Worm (Caenorhabditis elegans) whole organism, young adult: Measurements from ENCODE around the gene rilp-1.

Source experiments
- F23B12.7 ChIP-seq: sonication (generic microtip); optimal IDR thresholded peaks from 2 replicates; lab custom pipeline; 2017; ENCODE audit warnings: missing genetic modification characterization, mild to moderate bottlenecking, missing compliant biosample characterization, antibody characterized with exemption, moderate library complexity; ENCODE audit not compliant: insufficient read depth
- K12H6.12 ChIP-seq: fragments of 200-800 bp; sonication (Bioruptor generic); optimal IDR thresholded peaks from 2 replicates; lab custom pipeline; 2018; ENCODE audit warnings: mild to moderate bottlenecking, missing genetic modification characterization, missing compliant biosample characterization
- Y67H2A.10 ChIP-seq: fragments of 200-800 bp; sonication (Bioruptor generic); conservative IDR thresholded peaks from 2 replicates; pipeline ENCODE4 v1.3.6; 2022; ENCODE audit warnings: missing genetic modification reagents, missing genetic modification characterization, missing compliant biosample characterization
- aptf-2 ChIP-seq: fragments of 200-800 bp; sonication (Bioruptor generic); conservative IDR thresholded peaks from 2 replicates; pipeline ENCODE4 v1.3.6; 2022; ENCODE audit warnings: missing genetic modification reagents, missing genetic modification characterization, missing compliant biosample characterization
- attf-5 ChIP-seq: fragments of 200-800 bp; sonication (Bioruptor generic); optimal IDR thresholded peaks from 2 replicates; lab custom pipeline; 2018; ENCODE audit warnings: mild to moderate bottlenecking, missing genetic modification characterization, missing compliant biosample characterization
- dpl-1 ChIP-seq: fragments of 150-350 bp; optimal IDR thresholded peaks from 2 replicates; lab custom pipeline; 2014; ENCODE audit warnings: missing biosample characterization, missing genetic modification reagents, missing genetic modification characterization
- lir-1 ChIP-seq: fragments of 200-800 bp; sonication (Bioruptor generic); conservative IDR thresholded peaks from 2 replicates; pipeline ENCODE4 v1.3.6; 2022; ENCODE audit warnings: missing genetic modification reagents, missing genetic modification characterization, missing compliant biosample characterization
- rcor-1 ChIP-seq: fragments of 200-800 bp; sonication (Bioruptor generic); IDR thresholded peaks from 2 replicates; pipeline ENCODE4 v1.3.6; 2022; ENCODE audit warnings: missing genetic modification reagents, missing genetic modification characterization, missing compliant biosample characterization
- snpc-4 ChIP-seq, 5 experiments: fragments of 150-350 bp in 1 of 5; sonication (generic microtip) in 4 of 5; optimal IDR thresholded peaks; 2 replicates each; lab custom pipeline; 2014 to 2018; ENCODE audit warnings: missing genetic modification characterization in 5 of 5, missing biosample characterization in 3 of 5, antibody characterized with exemption in 2 of 5, mild to moderate bottlenecking in 2 of 5, missing compliant biosample characterization in 2 of 5, missing genotype in 2 of 5, moderate library complexity in 2 of 5, missing genetic modification reagents in 1 of 5
- unc-130 ChIP-seq: sonication (generic microtip); optimal IDR thresholded peaks from 2 replicates; lab custom pipeline; 2016; ENCODE audit warnings: missing genetic modification reagents, missing genetic modification characterization, missing compliant biosample characterization
- unc-62 ChIP-seq: fragments of 150-350 bp; optimal IDR thresholded peaks from 2 replicates; lab custom pipeline; 2014; ENCODE audit warnings: missing biosample characterization, missing genetic modification reagents, missing genetic modification characterization
- zim-3 ChIP-seq: sonication (generic microtip); optimal IDR thresholded peaks from 2 replicates; lab custom pipeline; 2017; ENCODE audit warnings: mild to moderate bottlenecking, missing genetic modification characterization, moderate library complexity, missing compliant biosample characterization

- no peak for TF ChIP-seq unc-62
- no peak for TF ChIP-seq dpl-1 (GFP tag; lab: Kevin White, UChicago)
- TF ChIP-seq attf-5 (GFP tag; lab: Kevin White, UChicago): no peak
- no peak for TF ChIP-seq lir-1 (GFP tag; lab: Robert Waterston, UW)
- no peak for TF ChIP-seq aptf-2 (GFP tag; lab: Robert Waterston, UW)
- no peak for TF ChIP-seq zim-3 (tag; lab: Kevin White, UChicago)
- no peak for TF ChIP-seq Y67H2A.10 (GFP tag; lab: Robert Waterston, UW)
- TF ChIP-seq snpc-4 (GFP tag; optimal IDR thresholded peaks at IDR 0.05; lab: Kevin White, UChicago): no peak
- no peak for TF ChIP-seq snpc-4 (tag; optimal IDR thresholded peaks at IDR 0.05; lab: Kevin White, UChicago)
- TF ChIP-seq K12H6.12: no peak
- TF ChIP-seq unc-130 (GFP tag; lab: Kevin White, UChicago): no peak
- TF ChIP-seq F23B12.7 (tag; lab: Kevin White, UChicago): no peak
- TF ChIP-seq rcor-1 (GFP tag; lab: Robert Waterston, UW): no peak
These were observed 16.5 kb downstream of the rilp-1 start for ce11 chrIII:3652427-3652826.
